Fruit fly (Drosophila melanogaster): ENCODE measurements around the gene Crk.
A peak's percentile ranks its signal among the peaks of the same experiment; 100 is the strongest.

Crk gene

dm6 chr4:205671-206252 lies 4.3 kb upstream of the Crk start, which contains the start of gene CG31998 (continued):
- 0 out of 2 replicates have a peak, but pooled peaks have one; percentile 11 for TF ChIP-seq bbx (GFP tag; IDR thresholded peaks at IDR 0.05; ENCODE audit: partially characterized antibody)
- no peak for TF ChIP-seq grn (GFP tag; optimal IDR thresholded peaks at IDR 0.05)
- no peak; the same call in 1 of the 2 replicates for TF ChIP-seq Scr (GFP tag; IDR thresholded peaks at IDR 0.05; ENCODE audit: partially characterized antibody)
- TF ChIP-seq Neu2 (GFP tag; optimal IDR thresholded peaks at IDR 0.05; ENCODE audit: borderline replicate concordance) = peak; percentile 20
- peak; percentile 93 for TF ChIP-seq MESR4 (GFP tag; optimal IDR thresholded peaks at IDR 0.05)
- no peak for TF ChIP-seq pita (GFP tag; optimal IDR thresholded peaks at IDR 0.05)
- no peak for TF ChIP-seq ase (GFP tag; IDR thresholded peaks at IDR 0.05)
- no peak for TF ChIP-seq Chrac-16 (GFP tag; optimal IDR thresholded peaks at IDR 0.05)
- peak; percentile 99 for TF ChIP-seq CG30020 (tag; optimal IDR thresholded peaks at IDR 0.05)
- peak; percentile 66 for TF ChIP-seq BEAF-32 (GFP tag; optimal IDR thresholded peaks at IDR 0.05)
- TF ChIP-seq dpn (GFP tag; optimal IDR thresholded peaks at IDR 0.05) = peak in 1 of 2 experiments; percentile 31
- TF ChIP-seq ato (GFP tag; IDR thresholded peaks at IDR 0.05; ENCODE audit: partially characterized antibody) = no peak
- TF ChIP-seq CG8089 (GFP tag; optimal IDR thresholded peaks at IDR 0.05) = peak; percentile 40
- peak; percentile 68 for TF ChIP-seq YL-1 (GFP tag; optimal IDR thresholded peaks at IDR 0.05)
- no peak for TF ChIP-seq nau (GFP tag; optimal IDR thresholded peaks at IDR 0.05)
- TF ChIP-seq Dref (GFP tag; IDR thresholded peaks at IDR 0.05) = no peak
- TF ChIP-seq Elba2 (GFP tag; optimal IDR thresholded peaks at IDR 0.05) = no peak
- TF ChIP-seq Dfd (GFP tag; optimal IDR thresholded peaks at IDR 0.05) = peak in 1 of 2 experiments; percentile 59
- TF ChIP-seq crol (GFP tag; IDR thresholded peaks at IDR 0.05) = no peak
- no peak for TF ChIP-seq dimm (GFP tag; IDR thresholded peaks at IDR 0.05)
- no peak for TF ChIP-seq Jarid2 (GFP tag; optimal IDR thresholded peaks at IDR 0.05)
- no peak for TF ChIP-seq Max (GFP tag; optimal IDR thresholded peaks at IDR 0.05)
- no peak for TF ChIP-seq fd64A (GFP tag; optimal IDR thresholded peaks at IDR 0.05)
- TF ChIP-seq CG8281 (tag; optimal IDR thresholded peaks at IDR 0.05) = no peak
- no peak for TF ChIP-seq gcm2 (GFP tag; optimal IDR thresholded peaks at IDR 0.05)
- no peak for TF ChIP-seq vnd (GFP tag; IDR thresholded peaks at IDR 0.05; ENCODE audit: partially characterized antibody)
- TF ChIP-seq CG2712 (tag; optimal IDR thresholded peaks at IDR 0.05) = peak; percentile 47
- TF ChIP-seq Hr51 (GFP tag; optimal IDR thresholded peaks at IDR 0.05) = no peak
- peak; percentile 79 for TF ChIP-seq Med (GFP tag)
- no peak for TF ChIP-seq CG17612 (GFP tag; IDR thresholded peaks at IDR 0.05)
- no peak; the same call in 2 of the 3 replicates for TF ChIP-seq knrl (GFP tag; IDR thresholded peaks at IDR 0.05; ENCODE audit: partially characterized antibody)
- TF ChIP-seq Mes4 (GFP tag; optimal IDR thresholded peaks at IDR 0.05) = no peak
- no peak for TF ChIP-seq caup (GFP tag; optimal IDR thresholded peaks at IDR 0.05; ENCODE audit: severe bottlenecking)
- TF ChIP-seq TFAM (GFP tag; optimal IDR thresholded peaks at IDR 0.05) = no peak
- no peak for TF ChIP-seq Hey (tag; optimal IDR thresholded peaks at IDR 0.05)
- TF ChIP-seq D19A (tag; optimal IDR thresholded peaks at IDR 0.05) = peak; percentile 16
- no peak for TF ChIP-seq CG3847 (GFP tag; IDR thresholded peaks at IDR 0.05)
- no peak for TF ChIP-seq Dll (GFP tag; IDR thresholded peaks at IDR 0.05; ENCODE audit: partially characterized antibody)
- peak in 1 of 3 experiments; percentile 76 for TF ChIP-seq lola (GFP tag; optimal IDR thresholded peaks at IDR 0.05)
- no peak for TF ChIP-seq tin (GFP tag; optimal IDR thresholded peaks at IDR 0.05)
- no peak for TF ChIP-seq CG11398 (GFP tag; optimal IDR thresholded peaks at IDR 0.05)
- no peak for TF ChIP-seq D (optimal IDR thresholded peaks at IDR 0.05)
- no peak for TF ChIP-seq D (GFP tag; optimal IDR thresholded peaks at IDR 0.05)
- TF ChIP-seq Rfx (GFP tag; IDR thresholded peaks at IDR 0.05) = no peak
- no peak for TF ChIP-seq CG12219 (GFP tag; optimal IDR thresholded peaks at IDR 0.05)
- TF ChIP-seq Ets65A (GFP tag) = peak; percentile 90
- TF ChIP-seq pfk (GFP tag; optimal IDR thresholded peaks at IDR 0.05) = peak; percentile 88
- no peak for TF ChIP-seq twi (tag; optimal IDR thresholded peaks at IDR 0.05)
- TF ChIP-seq zfh2 (GFP tag; optimal IDR thresholded peaks at IDR 0.05) = peak; percentile 19

All from whole organism, embryonic.